Worm (Caenorhabditis elegans) whole organism, L1 larva: ENCODE measurements around the gene srlf-3.

Experiments
- F16B12.6 ChIP-seq: fragments of 150-350 bp; optimal IDR thresholded peaks from 2 replicates; lab custom pipeline; 2014; ENCODE audit warnings: missing biosample characterization, missing genetic modification characterization
- aly-2 ChIP-seq: fragments of 150-350 bp; optimal IDR thresholded peaks from 2 replicates; lab custom pipeline; 2014; ENCODE audit warnings: missing biosample characterization, missing genetic modification characterization
- ama-1 ChIP-seq: fragments of 150-350 bp; optimal IDR thresholded peaks from 2 replicates; lab custom pipeline; 2014
- blmp-1 ChIP-seq: fragments of 150-350 bp; optimal IDR thresholded peaks from 2 replicates; lab custom pipeline; 2014; ENCODE audit warnings: missing biosample characterization, missing genetic modification characterization
- ceh-82 ChIP-seq, 3 experiments: fragments of 150-350 bp in 1 of 3; sonication (generic microtip) in 2 of 3; optimal IDR thresholded peaks; 2 replicates each; lab custom pipeline; 2014 to 2017; ENCODE audit warnings: missing biosample characterization in 3 of 3, missing genetic modification characterization in 3 of 3
- ceh-88 ChIP-seq: fragments of 200-800 bp; sonication (Bioruptor generic); IDR thresholded peaks from 2 replicates; pipeline ENCODE4 v1.3.6; 2022; ENCODE audit warnings: missing genetic modification characterization, missing compliant biosample characterization
- ceh-90 ChIP-seq: sonication (generic microtip); optimal IDR thresholded peaks from 2 replicates; lab custom pipeline; 2016; ENCODE audit warnings: missing genetic modification characterization, missing compliant biosample characterization
- dpl-1 ChIP-seq, 3 experiments: fragments of 150-350 bp in 2 of 3; sonication (generic microtip) in 1 of 3; optimal IDR thresholded peaks; 2 replicates each; lab custom pipeline; 2014 to 2017; ENCODE audit warnings: missing biosample characterization in 3 of 3, missing genetic modification characterization in 3 of 3, missing genetic modification reagents in 3 of 3
- efl-3 ChIP-seq: fragments of 200-800 bp; sonication (Bioruptor generic); optimal IDR thresholded peaks from 2 replicates; lab custom pipeline; 2018; ENCODE audit warnings: mild to moderate bottlenecking, missing genetic modification characterization, missing compliant biosample characterization
- elt-2 ChIP-seq: sonication (generic microtip); optimal IDR thresholded peaks from 2 replicates; lab custom pipeline; 2016; ENCODE audit warnings: missing genetic modification characterization, mild to moderate bottlenecking, inconsistent platforms, missing compliant biosample characterization, missing genetic modification reagents
- fos-1 ChIP-seq: fragments of 150-350 bp; optimal IDR thresholded peaks from 2 replicates; lab custom pipeline; 2014; ENCODE audit warnings: missing biosample characterization, missing genetic modification characterization
- hlh-17 ChIP-seq: fragments of 200-800 bp; sonication (Bioruptor generic); optimal IDR thresholded peaks from 2 replicates; lab custom pipeline; 2018; ENCODE audit warnings: missing genetic modification characterization, mild to moderate bottlenecking, missing compliant biosample characterization, moderate library complexity, borderline replicate concordance
- irx-1 ChIP-seq: sonication (generic microtip); optimal IDR thresholded peaks from 2 replicates; lab custom pipeline; 2016; ENCODE audit warnings: missing genetic modification characterization, missing compliant biosample characterization
- isw-1 ChIP-seq: fragments of 200-800 bp; sonication (Bioruptor generic); IDR thresholded peaks from 2 replicates; pipeline ENCODE4 v1.3.6; 2022; ENCODE audit warnings: missing genetic modification characterization, missing compliant biosample characterization
- lin-13 ChIP-seq: fragments of 150-350 bp; optimal IDR thresholded peaks from 2 replicates; lab custom pipeline; 2014; ENCODE audit warnings: missing biosample characterization, missing genetic modification reagents, missing genetic modification characterization
- lin-14 ChIP-seq: fragments of 200-800 bp; sonication (Bioruptor generic); optimal IDR thresholded peaks from 2 replicates; lab custom pipeline; 2018; ENCODE audit warnings: mild to moderate bottlenecking, missing genetic modification characterization, moderate library complexity, missing compliant biosample characterization
- lin-15B ChIP-seq: fragments of 150-350 bp; sonication (generic microtip); optimal IDR thresholded peaks from 3 replicates; lab custom pipeline; 2014; ENCODE audit warnings: missing biosample characterization, missing genetic modification characterization
- lin-35 ChIP-seq, 2 experiments: fragments of 150-350 bp; optimal IDR thresholded peaks; 2 replicates each; lab custom pipeline; 2014; ENCODE audit warnings: missing biosample characterization in 2 of 2, missing genetic modification characterization in 2 of 2, missing genetic modification reagents in 2 of 2
- mab-9 ChIP-seq: fragments of 200-800 bp; sonication (Bioruptor generic); IDR thresholded peaks from 2 replicates; pipeline ENCODE4 v1.3.6; 2022; ENCODE audit warnings: missing genetic modification reagents, missing genetic modification characterization, missing compliant biosample characterization
- mdl-1 ChIP-seq, 2 experiments: fragments of 150-350 bp; optimal IDR thresholded peaks; 2 replicates each; lab custom pipeline; 2014 to 2017; ENCODE audit warnings: missing biosample characterization in 2 of 2, missing genetic modification characterization in 2 of 2, inconsistent platforms in 1 of 2
- nhr-20 ChIP-seq: sonication (generic microtip); optimal IDR thresholded peaks from 2 replicates; lab custom pipeline; 2016; ENCODE audit warnings: mild to moderate bottlenecking, missing genetic modification characterization, missing compliant biosample characterization
- nhr-28 ChIP-seq: fragments of 150-350 bp; optimal IDR thresholded peaks from 2 replicates; lab custom pipeline; 2014; ENCODE audit warnings: missing biosample characterization, missing genetic modification characterization
- nhr-71 ChIP-seq: sonication (generic microtip); optimal IDR thresholded peaks from 2 replicates; lab custom pipeline; 2016; ENCODE audit warnings: mild to moderate bottlenecking, missing genetic modification characterization, moderate library complexity, missing compliant biosample characterization
- nhr-84 ChIP-seq: sonication (generic microtip); optimal IDR thresholded peaks from 2 replicates; lab custom pipeline; 2017; ENCODE audit warnings: missing biosample characterization, missing genetic modification characterization
- nhr-85 ChIP-seq: sonication (generic microtip); peaks from one replicate; lab custom pipeline; 2016; ENCODE audit warnings: missing genetic modification characterization, inconsistent platforms, missing compliant biosample characterization
- nhr-90 ChIP-seq: sonication (generic microtip); optimal IDR thresholded peaks from 2 replicates; lab custom pipeline; 2016; ENCODE audit warnings: mild to moderate bottlenecking, missing genetic modification characterization, missing compliant biosample characterization; ENCODE audit not compliant: poor library complexity
- pag-3 ChIP-seq: sonication (generic microtip); optimal IDR thresholded peaks from 2 replicates; lab custom pipeline; 2017; ENCODE audit warnings: missing genetic modification characterization, mild to moderate bottlenecking, missing compliant biosample characterization, antibody characterized with exemption, borderline replicate concordance; ENCODE audit not compliant: insufficient read depth
- pax-3 ChIP-seq: fragments of 200-800 bp; sonication (Bioruptor generic); optimal IDR thresholded peaks from 2 replicates; lab custom pipeline; 2018; ENCODE audit warnings: mild to moderate bottlenecking, missing genetic modification characterization, moderate library complexity, missing compliant biosample characterization
- pqm-1 ChIP-seq: sonication (generic microtip); optimal IDR thresholded peaks from 3 replicates; lab custom pipeline; 2017; ENCODE audit warnings: missing biosample characterization, missing genetic modification characterization
- rnt-1 ChIP-seq: sonication (generic microtip); optimal IDR thresholded peaks from 2 replicates; lab custom pipeline; 2016; ENCODE audit warnings: mild to moderate bottlenecking, missing genetic modification characterization, moderate library complexity, missing compliant biosample characterization
- unc-130 ChIP-seq: fragments of 150-350 bp; optimal IDR thresholded peaks from 2 replicates; lab custom pipeline; 2017; ENCODE audit warnings: missing biosample characterization, missing genetic modification characterization, inconsistent platforms
- unc-62 ChIP-seq: fragments of 150-350 bp; optimal IDR thresholded peaks from 2 replicates; lab custom pipeline; 2014; ENCODE audit warnings: missing biosample characterization, missing genetic modification reagents, missing genetic modification characterization
- unc-86 ChIP-seq: sonication (generic microtip); optimal IDR thresholded peaks from 2 replicates; lab custom pipeline; 2016; ENCODE audit warnings: missing genetic modification characterization, missing compliant biosample characterization
- xbp-1 ChIP-seq: sonication (generic microtip); optimal IDR thresholded peaks from 2 replicates; lab custom pipeline; 2016; ENCODE audit warnings: missing genetic modification characterization, missing compliant biosample characterization
- ztf-4 ChIP-seq: fragments of 150-350 bp; optimal IDR thresholded peaks from 2 replicates; lab custom pipeline; 2014; ENCODE audit warnings: missing biosample characterization, missing genetic modification characterization

The srlf-3 gene

ce11 chrIV:8498773-8499360, 11.6 kb downstream of the srlf-3 start, which contains the start of the genes acdh-13 and mesp-1 (continued):
- TF ChIP-seq lin-14 (no peak), unc-62 (GFP tag; lab: Kevin White, UChicago) (no peak), ceh-82 (tag; optimal IDR thresholded peaks at IDR 0.05; lab: Kevin White, UChicago) (peak in 1 of 3 experiments; percentile 24), nhr-90 (tag; lab: Kevin White, UChicago) (peak; percentile 64), pag-3 (tag; lab: Kevin White, UChicago) (no peak), ztf-4 (tag; lab: Kevin White, UChicago) (no peak), elt-2 (tag; lab: Kevin White, UChicago) (peak; percentile 20), nhr-28 (no peak), pqm-1 (no peak), efl-3 (GFP tag; lab: Kevin White, UChicago) (no peak), hlh-17 (GFP tag; lab: Kevin White, UChicago) (no peak), unc-86 (tag; lab: Kevin White, UChicago) (peak; percentile 10), ama-1 (no peak), lin-15B (tag; lab: Kevin White, UChicago) (no peak), aly-2 (tag; lab: Kevin White, UChicago) (no peak), unc-130 (tag; lab: Kevin White, UChicago) (no peak), lin-35 (GFP tag; optimal IDR thresholded peaks at IDR 0.05; lab: Kevin White, UChicago) (peak; percentile 92 to 94), mdl-1 (tag; optimal IDR thresholded peaks at IDR 0.05; lab: Kevin White, UChicago) (no peak), nhr-71 (tag; lab: Kevin White, UChicago) (peak; percentile 67), F16B12.6 (peak; percentile 8), lin-13 (GFP tag; lab: Kevin White, UChicago) (peak; percentile 3), xbp-1 (tag; lab: Kevin White, UChicago) (peak; percentile 35), ceh-90 (tag; lab: Kevin White, UChicago) (peak; percentile 84), mab-9 (GFP tag; lab: Robert Waterston, UW) (no peak), irx-1 (tag; lab: Kevin White, UChicago) (peak; percentile 69), fos-1 (tag; lab: Kevin White, UChicago) (no peak)

ce11 chrIV:8499956-8500355, 12.7 kb downstream of the srlf-3 start:
- TF ChIP-seq nhr-84 (tag; lab: Kevin White, UChicago) (no peak), nhr-20 (no peak), nhr-85 (no peak), ceh-88 (GFP tag; lab: Robert Waterston, UW) (no peak)

ce11 chrIV:8501382-8501781, 14.1 kb downstream of the srlf-3 start, which contains the start of gene C28C12.1:
Gene C28C12.1 (plus strand): TSS chrIV:8501682.
- TF ChIP-seq dpl-1 (GFP tag; optimal IDR thresholded peaks at IDR 0.05; lab: Kevin White, UChicago): no peak
- no peak for TF ChIP-seq blmp-1 (tag; lab: Kevin White, UChicago)
- no peak for TF ChIP-seq unc-130 (tag; lab: Kevin White, UChicago)
- no peak for TF ChIP-seq fos-1 (tag; lab: Kevin White, UChicago)
- TF ChIP-seq pax-3 (tag; lab: Kevin White, UChicago): no peak
- TF ChIP-seq lin-14: no peak
- TF ChIP-seq isw-1 (GFP tag; lab: Robert Waterston, UW): no peak

- no peak for TF ChIP-seq unc-130 (tag; lab: Kevin White, UChicago)
- TF ChIP-seq dpl-1 (GFP tag; optimal IDR thresholded peaks at IDR 0.05; lab: Kevin White, UChicago): no peak
- no peak for TF ChIP-seq rnt-1 (tag; lab: Kevin White, UChicago)
- no peak for TF ChIP-seq isw-1 (GFP tag; lab: Robert Waterston, UW)
- TF ChIP-seq lin-15B (tag; lab: Kevin White, UChicago): no peak
- TF ChIP-seq efl-3 (GFP tag; lab: Kevin White, UChicago): no peak
These were observed 18.8 kb downstream of the srlf-3 start for ce11 chrIV:8506034-8506433.
